Worm (Caenorhabditis elegans): Measurements from ENCODE around the gene hmit-1.3.
A peak's percentile ranks its signal among the peaks of the same experiment; 100 is the strongest.

Gene hmit-1.3

ce11 chrIII:3539499-3539898, 20.1 kb upstream of the hmit-1.3 start:
- TF ChIP-seq ceh-6 (GFP tag; optimal IDR thresholded peaks at IDR 0.05) (no peak), hlh-8 (tag; optimal IDR thresholded peaks at IDR 0.05) (no peak), F13H6.1 (tag; optimal IDR thresholded peaks at IDR 0.05) (no peak), pag-3 (tag; optimal IDR thresholded peaks at IDR 0.05; ENCODE audit: borderline replicate concordance) (no peak), fax-1 (tag; optimal IDR thresholded peaks at IDR 0.05) (no peak), ceh-30 (tag; optimal IDR thresholded peaks at IDR 0.05) (no peak), nfya-1 (tag; optimal IDR thresholded peaks at IDR 0.05) (no peak), mec-3 (tag; optimal IDR thresholded peaks at IDR 0.05; ENCODE audit: borderline replicate concordance) (no peak), zip-5 (tag; optimal IDR thresholded peaks at IDR 0.05) (no peak)

DNA sequence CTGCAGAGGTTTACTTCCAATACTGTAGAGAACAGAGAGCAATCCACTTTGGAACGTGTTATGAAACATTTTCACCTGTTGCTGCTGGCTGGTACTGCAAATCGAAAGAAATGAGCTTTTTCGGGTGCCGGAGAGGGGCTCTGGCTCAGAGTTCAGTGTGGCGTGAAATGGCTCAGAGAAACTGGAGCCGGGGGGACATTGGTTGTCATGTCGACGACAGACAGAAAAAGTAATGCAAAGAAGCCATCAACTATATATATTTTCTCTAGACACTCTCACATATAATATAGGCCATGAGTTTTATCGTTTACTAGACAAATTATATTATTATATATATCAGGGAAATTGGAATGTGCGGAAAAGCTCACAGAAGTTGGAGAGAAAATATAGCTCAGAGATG, 18.0 kb upstream of the hmit-1.3 start, which contains the start of gene cfap-20:
Gene cfap-20, minus strand, starts transcription at position 101 of the 400 bp plus-strand sequence.
- TF ChIP-seq dve-1 (tag; optimal IDR thresholded peaks at IDR 0.05) (no peak), Y22D7AL.16 (tag; optimal IDR thresholded peaks at IDR 0.05) (no peak), npax-4 (tag; optimal IDR thresholded peaks at IDR 0.05) (no peak), pax-1 (tag; optimal IDR thresholded peaks at IDR 0.05) (no peak), sox-4 (tag; optimal IDR thresholded peaks at IDR 0.05) (no peak), F13H6.1 (tag; optimal IDR thresholded peaks at IDR 0.05) (no peak), pros-1 (tag; optimal IDR thresholded peaks at IDR 0.05) (no peak), hlh-8 (tag; optimal IDR thresholded peaks at IDR 0.05) (no peak), K02D7.2 (tag; optimal IDR thresholded peaks at IDR 0.05) (no peak), ceh-31 (tag; optimal IDR thresholded peaks at IDR 0.05) (no peak), tbx-7 (tag; optimal IDR thresholded peaks at IDR 0.05) (no peak), fkh-10 (GFP tag; optimal IDR thresholded peaks at IDR 0.05) (no peak), unc-3 (GFP tag; conservative IDR thresholded peaks at IDR 0.05) (no peak), unc-3 (tag; optimal IDR thresholded peaks at IDR 0.05) (no peak), unc-86 (tag; optimal IDR thresholded peaks at IDR 0.05) (no peak), hlh-13 (GFP tag; optimal IDR thresholded peaks at IDR 0.05) (no peak), sox-2 (GFP tag; IDR thresholded peaks at IDR 0.05) (no peak), unc-55 (GFP tag; optimal IDR thresholded peaks at IDR 0.05) (no peak), elt-4 (tag; optimal IDR thresholded peaks at IDR 0.05) (no peak), ahr-1 (tag; optimal IDR thresholded peaks at IDR 0.05) (no peak)

DNA sequence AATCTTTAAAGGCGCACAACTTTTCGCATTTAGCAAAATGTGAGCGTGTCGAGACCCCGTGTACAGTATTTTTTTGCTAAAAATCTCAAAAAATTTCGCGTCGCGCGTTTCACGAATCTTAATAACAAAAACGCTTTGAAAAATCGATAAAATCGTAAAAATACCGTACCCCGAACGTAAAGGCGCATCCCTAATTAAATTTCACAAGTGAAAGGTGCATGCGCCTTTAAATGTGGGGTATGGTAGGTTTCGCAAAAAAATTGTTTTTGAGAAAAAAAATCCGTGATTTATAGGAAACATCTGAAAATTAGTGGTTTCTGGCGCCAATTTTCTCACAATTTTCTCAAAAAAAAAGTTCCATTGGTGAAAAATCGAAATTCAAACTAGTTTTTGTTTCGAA, 14.8 kb upstream of the hmit-1.3 start:
- no peak for TF ChIP-seq T23F11.4 (GFP tag; optimal IDR thresholded peaks at IDR 0.05)
- no peak for TF ChIP-seq nhr-232 (tag; optimal IDR thresholded peaks at IDR 0.05)
- TF ChIP-seq dve-1 (tag; optimal IDR thresholded peaks at IDR 0.05), result no peak
- TF ChIP-seq ztf-16 (tag; optimal IDR thresholded peaks at IDR 0.05), result no peak
- TF ChIP-seq pros-1 (tag; optimal IDR thresholded peaks at IDR 0.05), result no peak
- TF ChIP-seq ets-4 (tag; optimal IDR thresholded peaks at IDR 0.05), result no peak
- TF ChIP-seq odd-2 (tag; optimal IDR thresholded peaks at IDR 0.05), result no peak
- no peak for TF ChIP-seq Y22D7AL.16 (tag; optimal IDR thresholded peaks at IDR 0.05)
- no peak for TF ChIP-seq pax-1 (tag; optimal IDR thresholded peaks at IDR 0.05)
- TF ChIP-seq lim-6 (tag; optimal IDR thresholded peaks at IDR 0.05), result no peak
- no peak for TF ChIP-seq tbx-2 (tag; optimal IDR thresholded peaks at IDR 0.05)

DNA sequence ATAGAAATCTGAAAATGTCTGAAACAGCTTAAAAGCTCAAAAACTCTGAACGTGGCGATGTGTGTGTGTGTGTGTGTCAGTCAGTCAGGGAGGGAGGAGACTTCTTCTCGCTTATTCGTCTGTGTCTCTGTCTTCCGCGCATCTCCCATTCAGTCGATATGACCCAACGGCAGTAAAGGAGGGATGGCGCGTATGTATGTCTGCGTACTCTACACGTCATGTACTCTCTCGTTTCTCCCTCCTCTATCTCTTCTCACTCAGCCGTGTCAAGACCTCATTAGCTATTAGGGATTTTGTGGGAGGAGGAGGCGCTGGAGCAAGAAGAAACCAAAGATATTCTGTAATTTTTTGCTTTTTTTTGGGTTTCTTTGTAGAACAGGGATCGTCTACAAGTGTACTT, 12.6 kb upstream of the hmit-1.3 start:
- TF ChIP-seq eyg-1 (tag; optimal IDR thresholded peaks at IDR 0.05) (no peak), unc-3 (GFP tag; conservative IDR thresholded peaks at IDR 0.05) (no peak), unc-3 (tag; optimal IDR thresholded peaks at IDR 0.05) (no peak), nfya-1 (tag; optimal IDR thresholded peaks at IDR 0.05) (peak; percentile 82), ceh-34 (tag; optimal IDR thresholded peaks at IDR 0.05) (peak; percentile 21), hlh-15 (tag; optimal IDR thresholded peaks at IDR 0.05) (no peak), mec-3 (tag; optimal IDR thresholded peaks at IDR 0.05; ENCODE audit: borderline replicate concordance) (no peak), npax-4 (tag; optimal IDR thresholded peaks at IDR 0.05) (no peak), rnt-1 (tag; optimal IDR thresholded peaks at IDR 0.05) (peak; percentile 35), dve-1 (tag; optimal IDR thresholded peaks at IDR 0.05) (peak; percentile 4), gmeb-2 (tag; optimal IDR thresholded peaks at IDR 0.05) (no peak), ttx-3 (tag; optimal IDR thresholded peaks at IDR 0.05) (no peak), pat-9 (tag; optimal IDR thresholded peaks at IDR 0.05) (no peak), elt-4 (tag; optimal IDR thresholded peaks at IDR 0.05) (no peak), ets-4 (tag; optimal IDR thresholded peaks at IDR 0.05) (no peak), ahr-1 (tag; optimal IDR thresholded peaks at IDR 0.05) (no peak), odd-2 (tag; optimal IDR thresholded peaks at IDR 0.05) (no peak), fkh-10 (GFP tag; optimal IDR thresholded peaks at IDR 0.05) (no peak), pax-1 (tag; optimal IDR thresholded peaks at IDR 0.05) (peak; percentile 61), ama-1 (optimal IDR thresholded peaks at IDR 0.05) (no peak), dmd-4 (tag; optimal IDR thresholded peaks at IDR 0.05; ENCODE audit: borderline replicate concordance) (no peak), lin-11 (tag; optimal IDR thresholded peaks at IDR 0.05) (no peak), ztf-16 (tag; optimal IDR thresholded peaks at IDR 0.05) (no peak), nhr-11 (tag; optimal IDR thresholded peaks at IDR 0.05) (no peak), che-1 (tag; optimal IDR thresholded peaks at IDR 0.05) (no peak), unc-86 (tag; optimal IDR thresholded peaks at IDR 0.05) (no peak), sdc-2 (tag; optimal IDR thresholded peaks at IDR 0.05) (no peak), hlh-13 (GFP tag; optimal IDR thresholded peaks at IDR 0.05) (no peak), tbx-7 (tag; optimal IDR thresholded peaks at IDR 0.05) (no peak)
